Worm (Caenorhabditis elegans): ENCODE results near the gene K10D6.4.

- no peak for TF ChIP-seq nhr-90 (tag; optimal IDR thresholded peaks at IDR 0.05)
- TF ChIP-seq rcor-1 (GFP tag; IDR thresholded peaks at IDR 0.05) = no peak
- TF ChIP-seq attf-3 (GFP tag; conservative IDR thresholded peaks at IDR 0.05) = no peak
- TF ChIP-seq sdz-38 (tag; optimal IDR thresholded peaks at IDR 0.05) = no peak
- no peak for TF ChIP-seq nhr-80 (tag; optimal IDR thresholded peaks at IDR 0.05)
- TF ChIP-seq hlh-12 (tag; optimal IDR thresholded peaks at IDR 0.05) = no peak
- no peak for TF ChIP-seq nhr-120 (GFP tag; IDR thresholded peaks at IDR 0.05)
- TF ChIP-seq snpc-4 (GFP tag; optimal IDR thresholded peaks at IDR 0.05) = no peak
- no peak for TF ChIP-seq snpc-4 (tag; optimal IDR thresholded peaks at IDR 0.05)
- no peak for TF ChIP-seq mxl-1 (tag; optimal IDR thresholded peaks at IDR 0.05)
- no peak for TF ChIP-seq mel-28 (tag; optimal IDR thresholded peaks at IDR 0.05; ENCODE audit: borderline replicate concordance)
Observed at ce11 chrV:11211323-11211722, 9.6 kb downstream of the K10D6.4 start.
